Worm (Caenorhabditis elegans) whole organism, early embryonic: ENCODE measurements around the gene R155.5.

ENCODE experiments used
- F13C5.2 ChIP-seq: sonication (generic microtip); optimal IDR thresholded peaks from 2 replicates; lab custom pipeline; 2017; ENCODE audit warnings: mild to moderate bottlenecking, missing genetic modification characterization, inconsistent platforms, missing compliant biosample characterization
- ama-1 ChIP-seq: fragments of 150-350 bp; optimal IDR thresholded peaks from 2 replicates; lab custom pipeline; 2014
- ets-7 ChIP-seq: sonication (generic microtip); optimal IDR thresholded peaks from 2 replicates; lab custom pipeline; 2016; ENCODE audit warnings: missing genotype, missing genetic modification characterization, missing compliant biosample characterization
- flt-1 ChIP-seq: fragments of 200-800 bp; sonication (Bioruptor generic); IDR thresholded peaks from 2 replicates; pipeline ENCODE4 v1.3.6; 2022; ENCODE audit warnings: missing genetic modification characterization, missing compliant biosample characterization

DNA sequence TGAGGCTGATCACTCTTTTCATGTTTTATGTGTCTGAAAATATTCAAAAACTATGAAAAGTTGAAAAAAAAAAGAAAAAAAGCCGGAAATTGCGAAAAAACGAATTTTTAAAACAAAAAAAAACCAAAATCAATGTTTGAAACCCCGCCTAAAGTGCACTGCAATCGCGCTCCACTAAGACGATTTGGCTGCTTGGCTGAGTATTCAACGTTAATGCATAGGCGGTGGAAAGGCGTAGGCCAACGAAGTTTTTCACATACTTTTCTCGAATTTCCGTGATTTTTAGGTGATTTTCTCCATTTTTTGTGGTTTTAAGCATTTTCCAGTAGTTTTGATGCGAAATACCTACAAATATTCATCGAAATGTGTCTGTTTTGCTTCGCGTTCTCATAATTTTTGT, 20.1 kb downstream of the R155.5 start, which contains the start of the genes polh-1 and rps-22:
- TF ChIP-seq flt-1 (GFP tag; lab: Robert Waterston, UW) (peak; percentile 55), ama-1 (no peak), F13C5.2 (tag; lab: Kevin White, UChicago) (peak; percentile 75), ets-7 (tag; lab: Kevin White, UChicago) (no peak)
